Worm (Caenorhabditis elegans) whole organism, L1 larva: ENCODE measurements around the gene cuc-1.
A peak's percentile ranks its signal among the peaks of the same experiment; 100 is the strongest.

ENCODE experiments used
- C04F5.9 ChIP-seq: sonication (generic microtip); optimal IDR thresholded peaks from 2 replicates; lab custom pipeline; 2016; ENCODE audit warnings: missing genetic modification characterization, missing compliant biosample characterization
- C16A3.4 ChIP-seq: fragments of 150-350 bp; optimal IDR thresholded peaks from 2 replicates; lab custom pipeline; 2014; ENCODE audit warnings: missing biosample characterization, missing genetic modification characterization
- ama-1 ChIP-seq: fragments of 150-350 bp; optimal IDR thresholded peaks from 2 replicates; lab custom pipeline; 2014
- blmp-1 ChIP-seq: fragments of 150-350 bp; optimal IDR thresholded peaks from 2 replicates; lab custom pipeline; 2014; ENCODE audit warnings: missing biosample characterization, missing genetic modification characterization
- ceh-63 ChIP-seq: fragments of 200-800 bp; sonication (Bioruptor generic); optimal IDR thresholded peaks from 2 replicates; lab custom pipeline; 2018; ENCODE audit warnings: mild to moderate bottlenecking, missing genetic modification characterization, missing compliant biosample characterization
- ceh-8 ChIP-seq: fragments of 200-800 bp; sonication (Bioruptor generic); optimal IDR thresholded peaks from 2 replicates; lab custom pipeline; 2018; ENCODE audit warnings: mild to moderate bottlenecking, missing genetic modification characterization, moderate library complexity, missing compliant biosample characterization
- ceh-88 ChIP-seq: fragments of 200-800 bp; sonication (Bioruptor generic); IDR thresholded peaks from 2 replicates; pipeline ENCODE4 v1.3.6; 2022; ENCODE audit warnings: missing genetic modification characterization, missing compliant biosample characterization
- ces-1 ChIP-seq: fragments of 150-350 bp; optimal IDR thresholded peaks from 2 replicates; lab custom pipeline; 2014; ENCODE audit warnings: missing biosample characterization, missing genetic modification reagents, missing genetic modification characterization
- dsc-1 ChIP-seq: sonication (generic microtip); optimal IDR thresholded peaks from 2 replicates; lab custom pipeline; 2016; ENCODE audit warnings: mild to moderate bottlenecking, missing genetic modification characterization, missing compliant biosample characterization
- efl-1 ChIP-seq, 4 experiments: fragments of 150-350 bp; optimal IDR thresholded peaks in 3 of 4; peaks in 1 of 4; 1 replicate in 1 of 4; 2 replicates in 3 of 4; lab custom pipeline; 2014; ENCODE audit warnings: missing biosample characterization in 2 of 4, missing genetic modification characterization in 2 of 4, missing genetic modification reagents in 2 of 4
- efl-3 ChIP-seq: fragments of 200-800 bp; sonication (Bioruptor generic); optimal IDR thresholded peaks from 2 replicates; lab custom pipeline; 2018; ENCODE audit warnings: mild to moderate bottlenecking, missing genetic modification characterization, missing compliant biosample characterization
- egl-13 ChIP-seq: sonication (generic microtip); optimal IDR thresholded peaks from 2 replicates; lab custom pipeline; 2016; ENCODE audit warnings: missing genotype, missing genetic modification reagents, missing genetic modification characterization, missing compliant biosample characterization
- egl-27 ChIP-seq, 2 experiments: fragments of 150-350 bp in 1 of 2; sonication (generic microtip); optimal IDR thresholded peaks; 3 replicates each; lab custom pipeline; 2017 to 2018; ENCODE audit warnings: missing biosample characterization in 2 of 2, missing genetic modification characterization in 2 of 2, missing genetic modification reagents in 2 of 2
- elt-3 ChIP-seq, 6 experiments: fragments of 150-350 bp in 1 of 6; sonication (generic microtip); optimal IDR thresholded peaks; 2 replicates each; lab custom pipeline; 2017 to 2018; ENCODE audit warnings: missing biosample characterization in 6 of 6, missing genetic modification characterization in 6 of 6, inconsistent platforms in 1 of 6
- ets-5 ChIP-seq: fragments of 200-800 bp; sonication (Bioruptor generic); IDR thresholded peaks from 2 replicates; pipeline ENCODE4 v1.3.6; 2022; ENCODE audit warnings: missing genetic modification characterization, missing compliant biosample characterization
- fkh-10 ChIP-seq: sonication (generic microtip); optimal IDR thresholded peaks from 2 replicates; lab custom pipeline; 2017; ENCODE audit warnings: missing biosample characterization, missing genetic modification reagents, missing genetic modification characterization
- fkh-4 ChIP-seq: sonication (generic microtip); optimal IDR thresholded peaks from 2 replicates; lab custom pipeline; 2016; ENCODE audit warnings: missing compliant biosample characterization, missing genetic modification characterization, borderline replicate concordance
- fkh-8 ChIP-seq: sonication (generic microtip); optimal IDR thresholded peaks from 2 replicates; lab custom pipeline; 2016; ENCODE audit warnings: mild to moderate bottlenecking, missing genetic modification characterization, missing compliant biosample characterization
- fos-1 ChIP-seq: fragments of 150-350 bp; optimal IDR thresholded peaks from 2 replicates; lab custom pipeline; 2014; ENCODE audit warnings: missing biosample characterization, missing genetic modification characterization
- hlh-17 ChIP-seq: fragments of 200-800 bp; sonication (Bioruptor generic); optimal IDR thresholded peaks from 2 replicates; lab custom pipeline; 2018; ENCODE audit warnings: missing genetic modification characterization, mild to moderate bottlenecking, missing compliant biosample characterization, moderate library complexity, borderline replicate concordance
- irx-1 ChIP-seq: sonication (generic microtip); optimal IDR thresholded peaks from 2 replicates; lab custom pipeline; 2016; ENCODE audit warnings: missing genetic modification characterization, missing compliant biosample characterization
- isw-1 ChIP-seq: fragments of 200-800 bp; sonication (Bioruptor generic); IDR thresholded peaks from 2 replicates; pipeline ENCODE4 v1.3.6; 2022; ENCODE audit warnings: missing genetic modification characterization, missing compliant biosample characterization
- lin-13 ChIP-seq: fragments of 150-350 bp; optimal IDR thresholded peaks from 2 replicates; lab custom pipeline; 2014; ENCODE audit warnings: missing biosample characterization, missing genetic modification reagents, missing genetic modification characterization
- lin-14 ChIP-seq: fragments of 200-800 bp; sonication (Bioruptor generic); optimal IDR thresholded peaks from 2 replicates; lab custom pipeline; 2018; ENCODE audit warnings: mild to moderate bottlenecking, missing genetic modification characterization, moderate library complexity, missing compliant biosample characterization
- lin-39 ChIP-seq: fragments of 150-350 bp; optimal IDR thresholded peaks from 2 replicates; lab custom pipeline; 2014; ENCODE audit warnings: missing biosample characterization, missing genetic modification reagents, missing genetic modification characterization
- lsy-2 ChIP-seq, 2 experiments: fragments of 150-350 bp; optimal IDR thresholded peaks; 2 replicates each; lab custom pipeline; 2014; ENCODE audit warnings: missing biosample characterization in 2 of 2, missing genetic modification characterization in 2 of 2
- mdl-1 ChIP-seq, 2 experiments: fragments of 150-350 bp; optimal IDR thresholded peaks; 2 replicates each; lab custom pipeline; 2014 to 2017; ENCODE audit warnings: missing biosample characterization in 2 of 2, missing genetic modification characterization in 2 of 2, inconsistent platforms in 1 of 2
- nhr-11 ChIP-seq: fragments of 150-350 bp; optimal IDR thresholded peaks from 2 replicates; lab custom pipeline; 2014; ENCODE audit warnings: missing biosample characterization, missing genetic modification characterization
- nhr-20 ChIP-seq: sonication (generic microtip); optimal IDR thresholded peaks from 2 replicates; lab custom pipeline; 2016; ENCODE audit warnings: mild to moderate bottlenecking, missing genetic modification characterization, missing compliant biosample characterization
- nhr-237 ChIP-seq: fragments of 150-350 bp; optimal IDR thresholded peaks from 2 replicates; lab custom pipeline; 2014; ENCODE audit warnings: missing biosample characterization, missing genetic modification characterization
- nhr-47 ChIP-seq: sonication (generic microtip); optimal IDR thresholded peaks from 2 replicates; lab custom pipeline; 2016; ENCODE audit warnings: mild to moderate bottlenecking, missing genetic modification characterization, moderate library complexity, missing compliant biosample characterization
- nhr-71 ChIP-seq: sonication (generic microtip); optimal IDR thresholded peaks from 2 replicates; lab custom pipeline; 2016; ENCODE audit warnings: mild to moderate bottlenecking, missing genetic modification characterization, moderate library complexity, missing compliant biosample characterization
- nhr-76 ChIP-seq: sonication (generic microtip); optimal IDR thresholded peaks from 2 replicates; lab custom pipeline; 2017; ENCODE audit warnings: missing biosample characterization, missing genetic modification characterization
- nhr-84 ChIP-seq: sonication (generic microtip); optimal IDR thresholded peaks from 2 replicates; lab custom pipeline; 2017; ENCODE audit warnings: missing biosample characterization, missing genetic modification characterization
- pax-3 ChIP-seq: fragments of 200-800 bp; sonication (Bioruptor generic); optimal IDR thresholded peaks from 2 replicates; lab custom pipeline; 2018; ENCODE audit warnings: mild to moderate bottlenecking, missing genetic modification characterization, moderate library complexity, missing compliant biosample characterization
- rnt-1 ChIP-seq: sonication (generic microtip); optimal IDR thresholded peaks from 2 replicates; lab custom pipeline; 2016; ENCODE audit warnings: mild to moderate bottlenecking, missing genetic modification characterization, moderate library complexity, missing compliant biosample characterization
- snu-23 ChIP-seq: sonication (generic microtip); optimal IDR thresholded peaks from 2 replicates; lab custom pipeline; 2016; ENCODE audit warnings: missing genetic modification characterization, missing compliant biosample characterization
- sox-4 ChIP-seq: sonication (generic microtip); optimal IDR thresholded peaks from 2 replicates; lab custom pipeline; 2016; ENCODE audit warnings: missing genetic modification characterization, missing compliant biosample characterization
- tbx-2 ChIP-seq: sonication (generic microtip); optimal IDR thresholded peaks from 2 replicates; lab custom pipeline; 2016; ENCODE audit warnings: missing genetic modification characterization, missing compliant biosample characterization
- unc-130 ChIP-seq: fragments of 150-350 bp; optimal IDR thresholded peaks from 2 replicates; lab custom pipeline; 2017; ENCODE audit warnings: missing biosample characterization, missing genetic modification characterization, inconsistent platforms
- unc-62 ChIP-seq: fragments of 150-350 bp; optimal IDR thresholded peaks from 2 replicates; lab custom pipeline; 2014; ENCODE audit warnings: missing biosample characterization, missing genetic modification reagents, missing genetic modification characterization
- unc-98 ChIP-seq: fragments of 200-800 bp; sonication (Bioruptor generic); IDR thresholded peaks from 2 replicates; pipeline ENCODE4 v1.3.6; 2022; ENCODE audit warnings: missing genetic modification characterization, missing compliant biosample characterization
- vab-15 ChIP-seq: sonication (generic microtip); optimal IDR thresholded peaks from 2 replicates; lab custom pipeline; 2017; ENCODE audit warnings: missing genotype, mild to moderate bottlenecking, missing genetic modification characterization, missing compliant biosample characterization

cuc-1 gene

DNA sequence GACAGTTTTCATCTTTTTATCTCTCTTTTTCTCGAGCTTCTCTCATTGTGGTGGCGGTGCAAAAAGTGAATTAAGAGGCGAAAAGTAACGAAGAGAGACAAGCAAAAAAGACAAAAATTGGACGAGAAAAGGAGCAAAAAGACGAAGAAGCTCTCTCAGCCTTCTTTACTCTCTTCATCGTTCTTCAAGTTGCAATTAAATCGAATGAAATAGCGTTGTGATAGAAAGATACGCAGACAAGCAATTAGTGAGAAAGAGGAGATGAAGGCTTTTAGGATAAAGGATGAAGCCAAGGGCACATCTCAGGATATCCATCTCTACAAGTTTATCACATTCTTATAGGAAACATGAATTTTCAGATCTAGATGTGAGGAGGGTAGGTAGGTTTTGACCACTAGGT lies 12.6 kb downstream of the cuc-1 start:
- no peak for TF ChIP-seq ceh-8 (GFP tag; lab: Kevin White, UChicago)
- no peak for TF ChIP-seq isw-1 (GFP tag; lab: Robert Waterston, UW)
- no peak for TF ChIP-seq fos-1 (tag; lab: Kevin White, UChicago)
- TF ChIP-seq lsy-2 (tag; optimal IDR thresholded peaks at IDR 0.05; lab: Kevin White, UChicago) = peak; percentile 2 to 38
- TF ChIP-seq nhr-71 (tag; lab: Kevin White, UChicago) = peak; percentile 23
- TF ChIP-seq nhr-84 (tag; lab: Kevin White, UChicago) = no peak
- TF ChIP-seq rnt-1 (tag; lab: Kevin White, UChicago) = peak; percentile 41
- TF ChIP-seq efl-1 (optimal IDR thresholded peaks at IDR 0.05; lab: Kevin White, UChicago) = peak in 1 of 2 experiments; percentile 24
- peak in 1 of 2 experiments; percentile 75 for TF ChIP-seq efl-1 (GFP tag; optimal IDR thresholded peaks at IDR 0.05 in 1 of 2; lab: Kevin White, UChicago)
- peak; percentile 74 for TF ChIP-seq lin-14 (GFP tag; lab: Kevin White, UChicago)
- no peak for TF ChIP-seq ceh-63 (GFP tag; lab: Kevin White, UChicago)

DNA sequence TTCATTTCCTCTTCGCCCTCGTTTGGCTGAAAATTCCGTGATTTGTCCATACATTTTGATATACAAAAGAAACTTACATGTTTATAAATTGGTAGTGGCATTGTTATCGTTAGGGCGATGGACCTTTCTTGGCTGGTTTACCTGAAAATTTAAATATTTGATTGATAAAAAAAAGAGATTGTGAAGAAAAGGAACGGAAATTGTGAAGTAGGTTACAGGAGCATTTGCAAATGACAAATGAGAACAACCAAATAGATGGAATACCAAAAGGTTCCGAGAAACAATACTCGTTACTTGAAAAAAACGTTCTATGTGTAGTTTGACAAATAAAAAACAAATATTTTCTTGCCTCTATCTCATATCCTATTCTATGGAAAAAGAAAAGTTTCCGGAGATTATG lies 17.2 kb downstream of the cuc-1 start, which contains the start of gene ZK652.8:
Gene ZK652.8 (minus strand): TSS at position 101 of the 400 bp plus-strand sequence.
- TF ChIP-seq tbx-2 = no peak
- no peak for TF ChIP-seq irx-1
- no peak for TF ChIP-seq blmp-1 (tag; lab: Kevin White, UChicago)
- no peak for TF ChIP-seq ceh-88 (GFP tag; lab: Robert Waterston, UW)
- no peak for TF ChIP-seq lin-13 (GFP tag; lab: Kevin White, UChicago)
- TF ChIP-seq unc-98 (GFP tag; lab: Robert Waterston, UW) = no peak
- no peak for TF ChIP-seq efl-3

DNA sequence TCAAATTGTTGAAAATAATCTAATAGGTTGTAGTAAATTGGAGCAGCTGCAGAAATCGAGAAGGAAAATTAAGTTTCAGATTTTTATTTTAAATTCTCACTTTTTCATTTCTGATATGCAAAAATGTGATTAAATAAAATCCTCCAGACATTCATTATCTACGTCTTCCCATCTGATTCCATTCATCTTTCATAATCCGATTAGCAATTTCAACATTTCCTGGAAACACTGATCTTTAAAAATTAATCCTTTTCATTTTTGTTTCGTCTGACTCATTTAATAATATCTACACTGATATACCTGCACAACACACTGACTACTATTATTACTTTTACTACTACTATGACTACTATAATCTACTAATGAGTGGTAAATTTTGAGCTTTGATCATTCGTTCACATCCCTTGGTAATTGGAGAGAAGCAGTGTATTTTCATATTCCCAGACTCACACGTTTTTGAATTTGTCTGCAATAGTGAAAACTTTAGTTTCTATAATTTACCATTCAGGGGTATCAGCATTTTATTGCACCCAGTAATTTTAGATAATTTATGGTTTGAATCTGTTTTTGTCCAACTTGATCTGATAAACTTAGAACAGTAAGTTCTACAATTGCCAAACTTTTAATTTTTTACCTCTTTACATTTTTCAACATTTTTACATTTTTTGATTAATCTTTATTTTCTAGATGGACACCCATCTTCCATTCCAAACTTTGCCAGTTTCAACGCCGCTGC lies 21.7 kb downstream of the cuc-1 start, which contains the start of gene ceh-23:
Gene ceh-23 (plus strand): TSS at position 686 of the 736 bp plus-strand sequence.
- TF ChIP-seq nhr-84 (tag; lab: Kevin White, UChicago) = no peak
- TF ChIP-seq dsc-1 (tag; lab: Kevin White, UChicago) = peak; percentile 96
- no peak for TF ChIP-seq snu-23
- no peak for TF ChIP-seq C16A3.4 (tag; lab: Kevin White, UChicago)
- no peak for TF ChIP-seq unc-62 (GFP tag; lab: Kevin White, UChicago)
- peak; percentile 38 for TF ChIP-seq nhr-71 (tag; lab: Kevin White, UChicago)
- TF ChIP-seq fkh-8 (tag; lab: Kevin White, UChicago) = peak; percentile 61
- no peak for TF ChIP-seq fkh-10 (GFP tag; lab: Kevin White, UChicago)
- TF ChIP-seq C04F5.9 (tag; lab: Kevin White, UChicago) = no peak
- TF ChIP-seq nhr-20 (tag; lab: Kevin White, UChicago) = peak; percentile 16
- TF ChIP-seq elt-3 (tag; optimal IDR thresholded peaks at IDR 0.05; lab: Kevin White, UChicago) = no peak
- TF ChIP-seq ces-1 = no peak
- peak; percentile 76 for TF ChIP-seq pax-3 (tag; lab: Kevin White, UChicago)
- TF ChIP-seq fkh-4 (tag; lab: Kevin White, UChicago) = no peak
- no peak for TF ChIP-seq irx-1
- TF ChIP-seq hlh-17 = no peak
- TF ChIP-seq nhr-11 (tag; lab: Kevin White, UChicago) = peak; percentile 29
- TF ChIP-seq nhr-47 (tag; lab: Kevin White, UChicago) = peak; percentile 57
- TF ChIP-seq unc-98 (GFP tag; lab: Robert Waterston, UW) = no peak
- peak in 1 of 2 experiments; percentile 2 for TF ChIP-seq lsy-2 (tag; optimal IDR thresholded peaks at IDR 0.05; lab: Kevin White, UChicago)
- no peak for TF ChIP-seq nhr-237
- TF ChIP-seq sox-4 = peak; percentile 14
- no peak for TF ChIP-seq ama-1 (lab: Kevin White, UChicago)
- no peak for TF ChIP-seq lin-39 (tag; lab: Kevin White, UChicago)
- no peak for TF ChIP-seq vab-15 (tag; lab: Kevin White, UChicago)
- TF ChIP-seq ceh-8 (GFP tag; lab: Kevin White, UChicago) = peak; percentile 43
- TF ChIP-seq egl-13 (tag; lab: Kevin White, UChicago) = peak; percentile 38
- no peak for TF ChIP-seq mdl-1 (tag; optimal IDR thresholded peaks at IDR 0.05; lab: Kevin White, UChicago)
- no peak for TF ChIP-seq unc-130 (tag; lab: Kevin White, UChicago)
- no peak for TF ChIP-seq ets-5
- TF ChIP-seq egl-27 (tag; optimal IDR thresholded peaks at IDR 0.05; lab: Kevin White, UChicago) = no peak
- TF ChIP-seq nhr-76 (tag; lab: Kevin White, UChicago) = no peak
